Fruit fly (Drosophila melanogaster) whole organism, pupa: ENCODE results near the gene CG10098.

Experiments used
- CG8159 ChIP-seq: fragments of 200-800 bp; sonication (Bioruptor generic); optimal IDR thresholded peaks from 3 replicates; lab custom pipeline; 2018; ENCODE audit warnings: missing biosample characterization, mild to moderate bottlenecking, missing genetic modification characterization, moderate library complexity
- EcR ChIP-seq: fragments of 200-800 bp; sonication (Bioruptor generic); optimal IDR thresholded peaks from 3 replicates; lab custom pipeline; 2019; ENCODE audit warnings: missing biosample characterization, missing genetic modification characterization, mild to moderate bottlenecking, moderate library complexity, missing genetic modification reagents
- fd96Ca ChIP-seq: fragments of 200-800 bp; sonication (Bioruptor generic); IDR thresholded peaks from 3 replicates; pipeline ENCODE4 v1.3.6; 2022; ENCODE audit warnings: missing biosample characterization, missing genetic modification characterization

DNA sequence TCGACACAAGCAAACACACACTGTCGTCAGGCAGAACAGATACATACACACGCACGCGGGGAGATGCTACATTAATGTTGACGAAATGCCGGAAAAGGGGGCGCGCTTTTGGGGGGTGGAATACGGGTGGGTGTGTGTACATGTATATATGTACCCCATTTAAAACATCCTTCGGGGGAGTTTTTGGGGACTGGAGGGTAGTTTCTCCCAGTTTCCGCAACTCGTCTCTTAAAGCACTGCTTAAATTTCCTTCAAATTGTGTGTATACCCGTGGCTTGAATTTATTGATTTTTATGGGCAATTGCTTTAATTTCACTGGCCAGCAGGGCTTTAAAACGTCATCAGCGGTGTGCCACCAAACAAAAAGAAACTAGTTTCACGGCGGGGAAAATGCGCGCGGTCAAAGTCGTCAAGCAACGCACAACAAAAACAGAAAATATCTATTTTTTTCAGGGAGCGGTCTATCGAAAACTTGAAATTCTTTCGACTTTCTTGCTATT, 1.2 kb upstream of the CG10098 start:
- TF ChIP-seq EcR (no peak), fd96Ca (GFP tag; lab: Robert Waterston, UW) (no peak), CG8159 (tag; lab: Kevin White, UChicago) (no peak)
